Fruit fly (Drosophila melanogaster) whole organism, embryonic: ENCODE data around the gene trr.
A peak's percentile ranks its signal among the peaks of the same experiment; 100 is the strongest.

Experiments used
- Bdp1 ChIP-seq: fragments of 200-800 bp; sonication (Bioruptor generic); optimal IDR thresholded peaks from 3 replicates; lab custom pipeline; 2016; ENCODE audit warnings: missing biosample characterization, missing genetic modification characterization
- C15 ChIP-seq: fragments of 200-800 bp; sonication (Bioruptor generic); IDR thresholded peaks from 3 replicates; pipeline ENCODE4 v1.3.6; 2022; ENCODE audit warnings: missing biosample characterization, missing genetic modification characterization
- CG10267 ChIP-seq: fragments of 200-800 bp; sonication (Bioruptor generic); optimal IDR thresholded peaks from 2 replicates; lab custom pipeline; 2018; ENCODE audit warnings: missing biosample characterization, mild to moderate bottlenecking, missing genetic modification characterization, moderate library complexity
- CG10431 ChIP-seq: fragments of 200-800 bp; sonication (Bioruptor generic); optimal IDR thresholded peaks from 3 replicates; lab custom pipeline; 2018; ENCODE audit warnings: missing biosample characterization, mild to moderate bottlenecking, missing genetic modification characterization
- CG10979 ChIP-seq: fragments of 200-800 bp; sonication (Bioruptor generic); optimal IDR thresholded peaks from 2 replicates; lab custom pipeline; 2018; ENCODE audit warnings: missing biosample characterization, mild to moderate bottlenecking, missing genetic modification characterization, moderate library complexity
- CG11398 ChIP-seq: fragments of 200-800 bp; sonication (Bioruptor generic); optimal IDR thresholded peaks from 2 replicates; lab custom pipeline; 2016; ENCODE audit warnings: missing biosample characterization, missing genetic modification characterization
- CG12219 ChIP-seq: fragments of 200-800 bp; sonication (Bioruptor generic); optimal IDR thresholded peaks from 3 replicates; lab custom pipeline; 2018; ENCODE audit warnings: missing biosample characterization, mild to moderate bottlenecking, missing genetic modification characterization
- CG12659 ChIP-seq: fragments of 200-800 bp; sonication (Bioruptor generic); optimal IDR thresholded peaks from 3 replicates; lab custom pipeline; 2017; ENCODE audit warnings: mild to moderate bottlenecking, missing biosample characterization, missing genetic modification reagents, missing genetic modification characterization
- CG13287 ChIP-seq: fragments of 200-800 bp; sonication (Bioruptor generic); IDR thresholded peaks from 2 replicates; pipeline ENCODE4 v1.3.6; 2022; ENCODE audit warnings: missing biosample characterization, missing genetic modification characterization; ENCODE audit not compliant: partially characterized antibody
- CG13296 ChIP-seq: fragments of 200-800 bp; sonication (Bioruptor generic); optimal IDR thresholded peaks from 3 replicates; lab custom pipeline; 2018; ENCODE audit warnings: missing biosample characterization, mild to moderate bottlenecking, missing genetic modification characterization
- CG14014 ChIP-seq: fragments of 200-800 bp; sonication (Bioruptor generic); IDR thresholded peaks from 2 replicates; pipeline ENCODE4 v1.3.6; 2022; ENCODE audit warnings: missing biosample characterization, missing genetic modification characterization
- CG15514 ChIP-seq: fragments of 200-800 bp; sonication (Bioruptor generic); optimal IDR thresholded peaks from 3 replicates; lab custom pipeline; 2017; ENCODE audit warnings: missing biosample characterization, missing genetic modification characterization, mild to moderate bottlenecking, moderate library complexity, missing genetic modification reagents
- CG2116 ChIP-seq: fragments of 200-800 bp; sonication (Bioruptor generic); optimal IDR thresholded peaks from 3 replicates; lab custom pipeline; 2018; ENCODE audit warnings: missing biosample characterization, mild to moderate bottlenecking, missing genetic modification characterization
- CG30403 ChIP-seq: fragments of 200-800 bp; sonication (Bioruptor generic); optimal IDR thresholded peaks from 3 replicates; lab custom pipeline; 2016; ENCODE audit warnings: missing biosample characterization, missing genetic modification characterization
- CG3281 ChIP-seq: fragments of 200-800 bp; sonication (Bioruptor generic); optimal IDR thresholded peaks from 3 replicates; lab custom pipeline; 2017; ENCODE audit warnings: missing biosample characterization, mild to moderate bottlenecking, missing genetic modification characterization
- CG3838 ChIP-seq: fragments of 200-800 bp; sonication (Bioruptor generic); optimal IDR thresholded peaks from 3 replicates; lab custom pipeline; 2016; ENCODE audit warnings: missing biosample characterization, missing genetic modification characterization
- CG5180 ChIP-seq: fragments of 200-800 bp; sonication (Bioruptor generic); optimal IDR thresholded peaks from 3 replicates; lab custom pipeline; 2017; ENCODE audit warnings: missing biosample characterization, missing genetic modification characterization, mild to moderate bottlenecking, moderate library complexity, missing genetic modification reagents
- CG7271 ChIP-seq: fragments of 200-800 bp; sonication (Bioruptor generic); optimal IDR thresholded peaks from 2 replicates; lab custom pipeline; 2018; ENCODE audit warnings: missing biosample characterization, mild to moderate bottlenecking, missing genetic modification characterization, moderate library complexity
- CG7745 ChIP-seq: fragments of 200-800 bp; sonication (Bioruptor generic); optimal IDR thresholded peaks from 2 replicates; lab custom pipeline; 2018; ENCODE audit warnings: missing biosample characterization, mild to moderate bottlenecking, missing genetic modification characterization, moderate library complexity
- CG8478 ChIP-seq: fragments of >200 bp; optimal IDR thresholded peaks from 2 replicates; lab custom pipeline; 2018
- CG9876 ChIP-seq: fragments of 200-800 bp; sonication (Bioruptor generic); optimal IDR thresholded peaks from 2 replicates; lab custom pipeline; 2016; ENCODE audit warnings: missing biosample characterization, missing genetic modification characterization
- D19A ChIP-seq: fragments of 200-800 bp; optimal IDR thresholded peaks from 3 replicates; lab custom pipeline; 2019; ENCODE audit warnings: missing biosample characterization, mild to moderate bottlenecking, missing genetic modification characterization, moderate library complexity
- GATAe ChIP-seq: fragments of 200-800 bp; sonication (Bioruptor generic); conservative IDR thresholded peaks from 2 replicates; pipeline ENCODE4 v1.3.6; 2022; ENCODE audit warnings: missing biosample characterization, missing genetic modification characterization
- NK7.1 ChIP-seq: fragments of 200-800 bp; sonication (Bioruptor generic); optimal IDR thresholded peaks from 3 replicates; lab custom pipeline; 2016; ENCODE audit warnings: missing biosample characterization, missing genetic modification characterization
- Nf-YB ChIP-seq: fragments of 200-800 bp; sonication (Bioruptor generic); optimal IDR thresholded peaks from 3 replicates; lab custom pipeline; 2019; ENCODE audit warnings: missing biosample characterization, mild to moderate bottlenecking, missing genetic modification characterization, moderate library complexity
- NfI ChIP-seq: fragments of 200-800 bp; sonication (Bioruptor generic); optimal IDR thresholded peaks from 3 replicates; lab custom pipeline; 2018; ENCODE audit warnings: missing biosample characterization, mild to moderate bottlenecking, missing genetic modification characterization, moderate library complexity
- Sin3A ChIP-seq: fragments of >200 bp; optimal IDR thresholded peaks from 2 replicates; lab custom pipeline; 2018
- Sox100B ChIP-seq: fragments of 200-800 bp; sonication (Bioruptor generic); optimal IDR thresholded peaks from 3 replicates; lab custom pipeline; 2018; ENCODE audit warnings: missing biosample characterization, mild to moderate bottlenecking, missing genetic modification characterization
- Ssrp ChIP-seq: fragments of 200-800 bp; sonication (Bioruptor generic); optimal IDR thresholded peaks from 2 replicates; lab custom pipeline; 2018; ENCODE audit warnings: missing biosample characterization, mild to moderate bottlenecking, missing genetic modification characterization, moderate library complexity
- YL-1 ChIP-seq: fragments of 200-800 bp; sonication (Bioruptor generic); optimal IDR thresholded peaks from 3 replicates; lab custom pipeline; 2017; ENCODE audit warnings: missing biosample characterization, mild to moderate bottlenecking, missing genetic modification characterization
- abd-A ChIP-seq: fragments of 200-800 bp; sonication (Bioruptor generic); optimal IDR thresholded peaks from 3 replicates; lab custom pipeline; 2019; ENCODE audit warnings: missing biosample characterization, mild to moderate bottlenecking, missing genetic modification characterization, moderate library complexity
- bbx ChIP-seq: fragments of 200-800 bp; sonication (Bioruptor generic); IDR thresholded peaks from 2 replicates; pipeline ENCODE4 v1.3.6; 2022; ENCODE audit warnings: missing biosample characterization, missing genetic modification characterization; ENCODE audit not compliant: partially characterized antibody
- cato ChIP-seq: fragments of 200-800 bp; sonication (Bioruptor generic); optimal IDR thresholded peaks from 2 replicates; lab custom pipeline; 2016; ENCODE audit warnings: missing biosample characterization, missing genetic modification characterization, borderline replicate concordance
- dm ChIP-seq: fragments of 200-800 bp; sonication (Bioruptor generic); optimal IDR thresholded peaks from 3 replicates; lab custom pipeline; 2016; ENCODE audit warnings: missing biosample characterization, missing genetic modification characterization
- emc ChIP-seq: fragments of 200-800 bp; sonication (Bioruptor generic); optimal IDR thresholded peaks from 2 replicates; lab custom pipeline; 2016; ENCODE audit warnings: missing biosample characterization, missing genetic modification characterization
- esg ChIP-seq: fragments of 200-800 bp; sonication (Bioruptor generic); conservative IDR thresholded peaks from 2 replicates; pipeline ENCODE4 v1.3.6; 2022; ENCODE audit warnings: missing biosample characterization, missing genetic modification characterization
- fru ChIP-seq: fragments of >200 bp; optimal IDR thresholded peaks from 2 replicates; lab custom pipeline; 2017
- her ChIP-seq: fragments of 200-800 bp; sonication (Bioruptor generic); optimal IDR thresholded peaks from 2 replicates; lab custom pipeline; 2016; ENCODE audit warnings: missing biosample characterization, missing genetic modification characterization
- mirr ChIP-seq: fragments of 200-800 bp; sonication (Bioruptor generic); optimal IDR thresholded peaks from 3 replicates; lab custom pipeline; 2018; ENCODE audit warnings: missing biosample characterization, mild to moderate bottlenecking, missing genetic modification characterization
- nmo ChIP-seq: fragments of 200-800 bp; sonication (Bioruptor generic); optimal IDR thresholded peaks from 2 replicates; lab custom pipeline; 2018; ENCODE audit warnings: missing biosample characterization, mild to moderate bottlenecking, missing genetic modification characterization, moderate library complexity
- oc ChIP-seq: fragments of 200-800 bp; sonication (Bioruptor generic); optimal IDR thresholded peaks from 2 replicates; lab custom pipeline; 2018; ENCODE audit warnings: missing biosample characterization, mild to moderate bottlenecking, missing genetic modification characterization, moderate library complexity
- p53 ChIP-seq: fragments of 200-800 bp; sonication (Bioruptor generic); optimal IDR thresholded peaks from 2 replicates; lab custom pipeline; 2016; ENCODE audit warnings: missing biosample characterization, missing genetic modification characterization
- peb ChIP-seq: fragments of 200-800 bp; sonication (Bioruptor generic); IDR thresholded peaks from 2 replicates; pipeline ENCODE4 v1.3.6; 2022; ENCODE audit warnings: missing biosample characterization, missing genetic modification characterization
- phol ChIP-seq: fragments of 200-800 bp; sonication (Bioruptor generic); optimal IDR thresholded peaks from 3 replicates; lab custom pipeline; 2018; ENCODE audit warnings: missing biosample characterization, mild to moderate bottlenecking, missing genetic modification characterization, moderate library complexity
- pum ChIP-seq: fragments of 200-800 bp; sonication (Bioruptor generic); optimal IDR thresholded peaks from 2 replicates; lab custom pipeline; 2016; ENCODE audit warnings: missing biosample characterization, missing genetic modification characterization
- salm ChIP-seq: fragments of 200-800 bp; sonication (Bioruptor generic); optimal IDR thresholded peaks from 2 replicates; lab custom pipeline; 2018; ENCODE audit warnings: missing biosample characterization, mild to moderate bottlenecking, missing genetic modification characterization
- sug ChIP-seq: fragments of 200-800 bp; optimal IDR thresholded peaks from 2 replicates; lab custom pipeline; 2019; ENCODE audit warnings: missing biosample characterization, mild to moderate bottlenecking, missing genetic modification characterization, moderate library complexity
- trem ChIP-seq: fragments of 200-800 bp; optimal IDR thresholded peaks from 3 replicates; lab custom pipeline; 2019; ENCODE audit warnings: missing biosample characterization, mild to moderate bottlenecking, missing genetic modification characterization, moderate library complexity
- unpg ChIP-seq: fragments of 200-800 bp; sonication (Bioruptor generic); optimal IDR thresholded peaks from 3 replicates; lab custom pipeline; 2018; ENCODE audit warnings: missing biosample characterization, mild to moderate bottlenecking, missing genetic modification characterization, moderate library complexity
- vnd ChIP-seq: fragments of 200-800 bp; sonication (Bioruptor generic); IDR thresholded peaks from 3 replicates; pipeline ENCODE4 v1.3.6; 2022; ENCODE audit warnings: missing biosample characterization, missing genetic modification characterization; ENCODE audit not compliant: partially characterized antibody

trr gene

DNA sequence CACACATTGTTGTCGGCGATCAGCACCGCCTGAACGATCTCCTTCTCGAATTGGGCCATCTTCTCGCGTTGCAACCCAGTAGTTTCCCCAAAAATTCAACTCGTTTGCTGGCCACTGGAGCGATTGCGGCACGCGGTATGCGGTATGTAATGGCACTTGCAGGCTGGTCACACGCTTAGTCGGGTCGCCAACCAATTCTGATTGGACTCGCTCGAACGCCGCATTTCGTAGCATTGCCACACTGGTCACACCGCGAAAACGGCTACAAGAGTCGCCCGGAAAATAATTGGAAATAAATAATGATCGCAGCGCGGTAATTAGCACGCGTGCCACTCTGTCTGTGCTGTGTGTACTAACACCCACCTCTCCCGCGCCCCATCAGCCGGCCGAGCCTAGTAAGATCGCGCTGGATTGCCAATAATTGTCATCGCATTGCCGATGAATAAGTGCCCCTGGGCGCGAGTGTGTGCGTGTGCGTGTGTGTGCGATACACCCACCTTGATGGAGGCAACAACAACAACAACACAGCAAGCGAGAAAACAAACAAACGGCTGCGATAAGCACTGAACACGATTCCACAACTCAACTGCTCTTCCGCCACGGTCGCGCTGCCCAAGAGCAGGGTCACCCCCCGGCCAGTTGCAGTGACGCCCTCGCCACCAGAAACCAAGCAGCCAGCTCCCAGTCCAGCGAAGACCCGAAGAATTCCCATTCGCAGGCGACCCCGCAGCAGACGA is 33.2 kb upstream of the trr start, which contains the start of the genes eIF2Bepsilon and Ocrl (continued):
- TF ChIP-seq CG13296 (no peak), emc (GFP tag; lab: Kevin White, UChicago) (no peak), CG12659 (peak; percentile 77), trem (tag; lab: Kevin White, UChicago) (peak; percentile 54), vnd (GFP tag; lab: Robert Waterston, UW) (no peak), fru (lab: Kevin White, UChicago) (no peak), abd-A (tag; lab: Kevin White, UChicago) (no peak), CG3281 (GFP tag; lab: Kevin White, UChicago) (no peak), sug (tag; lab: Kevin White, UChicago) (peak; percentile 93), NK7.1 (GFP tag; lab: Kevin White, UChicago) (no peak), CG11398 (GFP tag; lab: Kevin White, UChicago) (no peak), NfI (GFP tag; lab: Kevin White, UChicago) (no peak), CG13287 (GFP tag; lab: Robert Waterston, UW) (peak; percentile 44; the same call in 1 of the 2 replicates), esg (GFP tag; lab: Robert Waterston, UW) (no peak), CG10267 (tag; lab: Kevin White, UChicago) (peak; percentile 9), C15 (GFP tag; lab: Robert Waterston, UW) (no peak), CG3838 (GFP tag; lab: Kevin White, UChicago) (no peak), CG12219 (GFP tag; lab: Kevin White, UChicago) (peak; percentile 12), p53 (GFP tag; lab: Kevin White, UChicago) (peak; percentile 6), her (GFP tag; lab: Kevin White, UChicago) (peak; percentile 44), nmo (GFP tag; lab: Kevin White, UChicago) (peak; percentile 39), CG30403 (GFP tag; lab: Kevin White, UChicago) (peak; percentile 4), CG7271 (no peak), mirr (GFP tag; lab: Kevin White, UChicago) (peak; percentile 33), YL-1 (peak; percentile 73), peb (GFP tag; lab: Robert Waterston, UW) (no peak), CG15514 (GFP tag; lab: Kevin White, UChicago) (peak; percentile 83), D19A (no peak), Sox100B (no peak), phol (tag; lab: Kevin White, UChicago) (peak; percentile 49), pum (no peak), Bdp1 (GFP tag; lab: Kevin White, UChicago) (peak; percentile 7), CG10979 (tag; lab: Kevin White, UChicago) (peak; percentile 1), CG8478 (lab: Kevin White, UChicago) (no peak), Sin3A (peak; percentile 77), oc (no peak), GATAe (GFP tag; lab: Robert Waterston, UW) (no peak), CG5180 (GFP tag; lab: Kevin White, UChicago) (no peak), Ssrp (no peak), CG10431 (GFP tag; lab: Kevin White, UChicago) (no peak), cato (no peak), Nf-YB (no peak), unpg (GFP tag; lab: Kevin White, UChicago) (no peak), CG2116 (peak; percentile 66), CG7745 (tag; lab: Kevin White, UChicago) (no peak), bbx (GFP tag; lab: Robert Waterston, UW) (peak; percentile 41; the same call in 1 of the 2 replicates), CG9876 (GFP tag; lab: Kevin White, UChicago) (peak; percentile 31), dm (peak; percentile 55), salm (tag; lab: Kevin White, UChicago) (no peak), CG14014 (GFP tag; lab: Robert Waterston, UW) (no peak)
